Worm (Caenorhabditis elegans) whole organism, early embryonic: ENCODE data around the gene ZK669.3.

Experiments used
- ama-1 ChIP-seq: fragments of 150-350 bp; optimal IDR thresholded peaks from 2 replicates; lab custom pipeline; 2014
- ceh-13 ChIP-seq: fragments of 200-800 bp; sonication (Bioruptor generic); optimal IDR thresholded peaks from 2 replicates; lab custom pipeline; 2018; ENCODE audit warnings: mild to moderate bottlenecking, missing genetic modification characterization, missing compliant biosample characterization
- hmg-4 ChIP-seq: fragments of 200-800 bp; sonication (Bioruptor generic); optimal IDR thresholded peaks from 2 replicates; lab custom pipeline; 2018; ENCODE audit warnings: mild to moderate bottlenecking, missing genetic modification characterization, missing compliant biosample characterization
- hnd-1 ChIP-seq: sonication (generic microtip); optimal IDR thresholded peaks from 2 replicates; lab custom pipeline; 2016; ENCODE audit warnings: missing genetic modification characterization, missing compliant biosample characterization
- sea-1 ChIP-seq: fragments of 200-800 bp; sonication (Bioruptor generic); conservative IDR thresholded peaks from 2 replicates; pipeline ENCODE4 v1.3.6; 2022; ENCODE audit warnings: missing genetic modification characterization, missing compliant biosample characterization

DNA sequence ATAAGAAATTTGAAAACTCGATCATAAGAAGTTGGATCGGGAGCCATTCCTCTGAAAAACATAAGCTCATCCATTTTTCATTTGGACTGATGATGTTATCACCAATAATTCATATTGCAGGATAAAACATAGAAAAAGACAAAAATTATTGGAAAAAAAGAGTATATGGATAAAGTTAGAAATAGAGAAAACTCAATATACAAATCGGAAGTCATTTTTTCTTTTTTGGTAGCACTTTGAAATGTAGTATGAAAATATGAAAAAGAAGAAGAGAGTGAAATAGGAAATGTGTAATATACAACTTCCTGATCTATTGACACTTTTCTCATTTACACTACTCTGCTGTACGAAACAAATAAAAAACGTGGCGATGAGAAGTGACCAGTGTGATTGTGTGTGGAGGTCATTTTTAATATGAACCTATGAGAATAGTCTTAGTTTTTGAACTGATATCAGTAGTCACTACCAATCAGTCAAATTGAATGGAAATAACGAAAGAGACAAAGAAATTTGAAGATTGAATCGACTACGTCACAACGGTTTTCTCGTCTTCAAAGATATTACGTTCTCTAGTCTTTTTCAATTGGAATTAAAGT, 6.0 kb downstream of the ZK669.3 start, which contains the start of gene ZK669.5:
- TF ChIP-seq hnd-1 (tag; lab: Kevin White, UChicago) (no peak), ama-1 (lab: Kevin White, UChicago) (no peak), ceh-13 (GFP tag; lab: Kevin White, UChicago) (no peak), sea-1 (GFP tag; lab: Robert Waterston, UW) (no peak), hmg-4 (GFP tag; lab: Kevin White, UChicago) (no peak)
